Fruit fly (Drosophila melanogaster) whole organism, pupa: ENCODE data around the gene CG33060.

Experiments
- CG12605 ChIP-seq: fragments of 200-800 bp; sonication (Bioruptor generic); IDR thresholded peaks from 2 replicates; pipeline ENCODE4 v1.3.6; 2022; ENCODE audit warnings: missing biosample characterization, missing genetic modification characterization
- CG32121 ChIP-seq: fragments of 200-800 bp; sonication (Bioruptor generic); IDR thresholded peaks from 2 replicates; pipeline ENCODE4 v1.3.6; 2022; ENCODE audit warnings: missing biosample characterization, missing genetic modification characterization
- EcR ChIP-seq: fragments of 200-800 bp; sonication (Bioruptor generic); optimal IDR thresholded peaks from 3 replicates; lab custom pipeline; 2019; ENCODE audit warnings: missing biosample characterization, missing genetic modification characterization, mild to moderate bottlenecking, moderate library complexity, missing genetic modification reagents

- TF ChIP-seq CG32121 = no peak
- no peak for TF ChIP-seq CG12605 (GFP tag; lab: Robert Waterston, UW)
- no peak for TF ChIP-seq EcR (GFP tag; lab: Kevin White, UChicago)
Observed at dm6 chr3L:16295447-16295846, 35.4 kb upstream of the CG33060 start, which contains the start of gene CG4962.
